Fruit fly (Drosophila melanogaster) whole organism, embryonic: ENCODE results near the gene trx.

ENCODE experiments used
- Abd-B ChIP-seq: fragments of 200-800 bp; sonication (Bioruptor generic); optimal IDR thresholded peaks from 2 replicates; lab custom pipeline; 2018; ENCODE audit warnings: missing biosample characterization, mild to moderate bottlenecking, missing genetic modification characterization, moderate library complexity
- BtbVII ChIP-seq: fragments of 200-800 bp; sonication (Bioruptor generic); optimal IDR thresholded peaks from 3 replicates; lab custom pipeline; 2017; ENCODE audit warnings: missing biosample characterization, mild to moderate bottlenecking, missing genetic modification characterization
- CG10366 ChIP-seq: fragments of 200-800 bp; sonication (Bioruptor generic); IDR thresholded peaks from 2 replicates; pipeline ENCODE4 v1.3.6; 2022; ENCODE audit warnings: missing biosample characterization, missing genetic modification characterization
- CG10462 ChIP-seq: fragments of 200-800 bp; sonication (Bioruptor generic); optimal IDR thresholded peaks from 2 replicates; lab custom pipeline; 2016; ENCODE audit warnings: missing biosample characterization, missing genetic modification characterization
- CG10543 ChIP-seq: fragments of 200-800 bp; sonication (Bioruptor generic); optimal IDR thresholded peaks from 3 replicates; lab custom pipeline; 2017; ENCODE audit warnings: missing biosample characterization, mild to moderate bottlenecking, missing genetic modification characterization, moderate library complexity
- CG10654 ChIP-seq: fragments of 200-800 bp; sonication (Bioruptor generic); optimal IDR thresholded peaks from 2 replicates; lab custom pipeline; 2016; ENCODE audit warnings: missing biosample characterization, missing genetic modification characterization
- CG11085 ChIP-seq: fragments of 200-800 bp; sonication (Bioruptor generic); IDR thresholded peaks from 2 replicates; pipeline ENCODE4 v1.3.6; 2022; ENCODE audit warnings: missing biosample characterization, missing genetic modification characterization
- CG12299 ChIP-seq: fragments of 200-800 bp; sonication (Bioruptor generic); optimal IDR thresholded peaks from 2 replicates; lab custom pipeline; 2018; ENCODE audit warnings: missing biosample characterization, mild to moderate bottlenecking, missing genetic modification characterization
- CG1233 ChIP-seq: fragments of 200-800 bp; sonication (Bioruptor generic); optimal IDR thresholded peaks from 4 replicates; lab custom pipeline; 2018; ENCODE audit warnings: missing biosample characterization, mild to moderate bottlenecking, missing genetic modification characterization
- CG12769 ChIP-seq: fragments of 200-800 bp; sonication (Bioruptor generic); optimal IDR thresholded peaks from 2 replicates; lab custom pipeline; 2019; ENCODE audit warnings: missing biosample characterization, mild to moderate bottlenecking, missing genetic modification characterization, moderate library complexity
- CG13424 ChIP-seq: fragments of 200-800 bp; sonication (Bioruptor generic); optimal IDR thresholded peaks from 2 replicates; lab custom pipeline; 2019; ENCODE audit warnings: missing biosample characterization, mild to moderate bottlenecking, missing genetic modification characterization, moderate library complexity
- CG17912 ChIP-seq: fragments of 200-800 bp; sonication (Bioruptor generic); optimal IDR thresholded peaks from 2 replicates; lab custom pipeline; 2018; ENCODE audit warnings: missing biosample characterization, mild to moderate bottlenecking, missing genetic modification characterization
- CG2199 ChIP-seq: fragments of 200-800 bp; sonication (Bioruptor generic); IDR thresholded peaks from 3 replicates; pipeline ENCODE4 v1.3.6; 2022; ENCODE audit warnings: missing biosample characterization, missing genetic modification characterization
- CG2889 ChIP-seq: fragments of 200-800 bp; sonication (Bioruptor generic); IDR thresholded peaks from 3 replicates; pipeline ENCODE4 v1.3.6; 2022; ENCODE audit warnings: missing biosample characterization, missing genetic modification characterization
- CG30403 ChIP-seq: fragments of 200-800 bp; sonication (Bioruptor generic); optimal IDR thresholded peaks from 3 replicates; lab custom pipeline; 2016; ENCODE audit warnings: missing biosample characterization, missing genetic modification characterization
- CG31441 ChIP-seq: fragments of 200-800 bp; sonication (Bioruptor generic); IDR thresholded peaks from 2 replicates; pipeline ENCODE4 v1.3.6; 2022; ENCODE audit warnings: missing biosample characterization, missing genetic modification characterization
- CG5953 ChIP-seq: fragments of 200-800 bp; sonication (Bioruptor generic); IDR thresholded peaks from 2 replicates; pipeline ENCODE4 v1.3.6; 2022; ENCODE audit warnings: missing biosample characterization, missing genetic modification characterization
- CG6683 ChIP-seq: fragments of 200-800 bp; sonication (Bioruptor generic); optimal IDR thresholded peaks from 2 replicates; lab custom pipeline; 2017; ENCODE audit warnings: missing biosample characterization, mild to moderate bottlenecking, missing genetic modification characterization, missing genetic modification reagents
- Doc2 ChIP-seq: fragments of 200-800 bp; sonication (Bioruptor generic); IDR thresholded peaks from 2 replicates; pipeline ENCODE4 v1.3.6; 2022; ENCODE audit warnings: missing biosample characterization, missing genetic modification characterization
- Elba2 ChIP-seq: fragments of 200-800 bp; sonication (Bioruptor generic); optimal IDR thresholded peaks from 3 replicates; lab custom pipeline; 2016; ENCODE audit warnings: missing biosample characterization, missing genetic modification characterization
- HLH3B ChIP-seq: fragments of 200-800 bp; sonication (Bioruptor generic); IDR thresholded peaks from 2 replicates; pipeline ENCODE4 v1.3.6; 2022; ENCODE audit warnings: missing biosample characterization, missing genetic modification characterization
- HLH4C ChIP-seq: fragments of 200-800 bp; sonication (Bioruptor generic); IDR thresholded peaks from 3 replicates; pipeline ENCODE4 v1.3.6; 2022; ENCODE audit warnings: missing biosample characterization, missing genetic modification characterization; ENCODE audit not compliant: partially characterized antibody
- HmgD ChIP-seq: fragments of 200-800 bp; sonication (Bioruptor generic); optimal IDR thresholded peaks from 3 replicates; lab custom pipeline; 2016; ENCODE audit warnings: missing biosample characterization, missing genetic modification characterization
- Hr3 ChIP-seq: fragments of 200-800 bp; sonication (Bioruptor generic); optimal IDR thresholded peaks from 3 replicates; lab custom pipeline; 2016; ENCODE audit warnings: missing biosample characterization, missing genetic modification characterization
- Hr78 ChIP-seq, 2 experiments: fragments of 200-800 bp in 1 of 2; fragments of >200 bp in 1 of 2; sonication (Bioruptor generic) in 1 of 2; optimal IDR thresholded peaks; 2 replicates each; lab custom pipeline; 2017 to 2019; ENCODE audit warnings: missing biosample characterization in 2 of 2, missing genetic modification characterization in 2 of 2, mild to moderate bottlenecking in 1 of 2, moderate library complexity in 1 of 2
- Lim3 ChIP-seq: fragments of 200-800 bp; sonication (Bioruptor generic); IDR thresholded peaks from 2 replicates; pipeline ENCODE4 v1.3.6; 2022; ENCODE audit warnings: missing biosample characterization, missing genetic modification characterization
- NC2α ChIP-seq: fragments of 200-800 bp; sonication (Bioruptor generic); optimal IDR thresholded peaks from 2 replicates; lab custom pipeline; 2016; ENCODE audit warnings: missing biosample characterization, missing genetic modification characterization
- Nf-YB ChIP-seq: fragments of 200-800 bp; sonication (Bioruptor generic); optimal IDR thresholded peaks from 3 replicates; lab custom pipeline; 2019; ENCODE audit warnings: missing biosample characterization, mild to moderate bottlenecking, missing genetic modification characterization, moderate library complexity
- NfI ChIP-seq: fragments of 200-800 bp; sonication (Bioruptor generic); optimal IDR thresholded peaks from 3 replicates; lab custom pipeline; 2018; ENCODE audit warnings: missing biosample characterization, mild to moderate bottlenecking, missing genetic modification characterization, moderate library complexity
- Scr ChIP-seq: fragments of 200-800 bp; sonication (Bioruptor generic); IDR thresholded peaks from 2 replicates; pipeline ENCODE4 v1.3.6; 2022; ENCODE audit warnings: missing biosample characterization, missing genetic modification characterization; ENCODE audit not compliant: partially characterized antibody
- Taf1 ChIP-seq: fragments of 200-800 bp; sonication (Bioruptor generic); IDR thresholded peaks from 2 replicates; pipeline ENCODE4 v1.3.6; 2022; ENCODE audit warnings: missing biosample characterization, missing genetic modification characterization
- Tbp ChIP-seq: fragments of >200 bp; optimal IDR thresholded peaks from 2 replicates; lab custom pipeline; 2018; ENCODE audit warnings: missing biosample characterization, missing genetic modification characterization
- Vsx1 ChIP-seq: fragments of 200-800 bp; sonication (Bioruptor generic); optimal IDR thresholded peaks from 2 replicates; lab custom pipeline; 2017; ENCODE audit warnings: missing biosample characterization, mild to moderate bottlenecking, missing genetic modification characterization, missing genetic modification reagents
- abd-A ChIP-seq: fragments of 200-800 bp; sonication (Bioruptor generic); optimal IDR thresholded peaks from 3 replicates; lab custom pipeline; 2019; ENCODE audit warnings: missing biosample characterization, mild to moderate bottlenecking, missing genetic modification characterization, moderate library complexity
- ap ChIP-seq: fragments of 200-800 bp; sonication (Bioruptor generic); IDR thresholded peaks from 2 replicates; pipeline ENCODE4 v1.3.6; 2022; ENCODE audit warnings: missing biosample characterization, missing genetic modification characterization
- ara ChIP-seq: fragments of 200-800 bp; sonication (Bioruptor generic); IDR thresholded peaks from 2 replicates; pipeline ENCODE4 v1.3.6; 2022; ENCODE audit warnings: missing biosample characterization, missing genetic modification characterization
- cas ChIP-seq: fragments of 200-800 bp; sonication (Bioruptor generic); IDR thresholded peaks from 2 replicates; pipeline ENCODE4 v1.3.6; 2022; ENCODE audit warnings: missing biosample characterization, missing genetic modification characterization
- dm ChIP-seq: fragments of 200-800 bp; sonication (Bioruptor generic); optimal IDR thresholded peaks from 3 replicates; lab custom pipeline; 2016; ENCODE audit warnings: missing biosample characterization, missing genetic modification characterization
- fd96Cb ChIP-seq: fragments of 200-800 bp; sonication (Bioruptor generic); optimal IDR thresholded peaks from 2 replicates; lab custom pipeline; 2018; ENCODE audit warnings: missing biosample characterization, mild to moderate bottlenecking, missing genetic modification characterization, moderate library complexity
- fu2 ChIP-seq: fragments of 200-800 bp; sonication (Bioruptor generic); optimal IDR thresholded peaks from 2 replicates; lab custom pipeline; 2016; ENCODE audit warnings: missing biosample characterization, missing genetic modification characterization
- gsb-n ChIP-seq: fragments of 200-800 bp; sonication (Bioruptor generic); optimal IDR thresholded peaks from 3 replicates; lab custom pipeline; 2018; ENCODE audit warnings: missing biosample characterization, mild to moderate bottlenecking, missing genetic modification characterization
- lab ChIP-seq: fragments of 200-800 bp; sonication (Bioruptor generic); optimal IDR thresholded peaks from 3 replicates; lab custom pipeline; 2017; ENCODE audit warnings: missing biosample characterization, missing genetic modification characterization, mild to moderate bottlenecking, moderate library complexity, missing genetic modification reagents
- nmo ChIP-seq: fragments of 200-800 bp; sonication (Bioruptor generic); optimal IDR thresholded peaks from 2 replicates; lab custom pipeline; 2018; ENCODE audit warnings: missing biosample characterization, mild to moderate bottlenecking, missing genetic modification characterization, moderate library complexity
- pita ChIP-seq: fragments of 200-800 bp; sonication (Bioruptor generic); optimal IDR thresholded peaks from 2 replicates; lab custom pipeline; 2017; ENCODE audit warnings: missing biosample characterization, mild to moderate bottlenecking, missing genetic modification characterization
- pros ChIP-seq: fragments of 200-800 bp; sonication (Bioruptor generic); optimal IDR thresholded peaks from 3 replicates; lab custom pipeline; 2019; ENCODE audit warnings: missing biosample characterization, mild to moderate bottlenecking, missing genetic modification characterization, moderate library complexity
- rib ChIP-seq: fragments of 200-800 bp; sonication (Bioruptor generic); IDR thresholded peaks from 2 replicates; pipeline ENCODE4 v1.3.6; 2022; ENCODE audit warnings: missing biosample characterization, missing genetic modification characterization
- shn ChIP-seq: fragments of 200-800 bp; sonication (Bioruptor generic); optimal IDR thresholded peaks from 3 replicates; lab custom pipeline; 2016; ENCODE audit warnings: missing biosample characterization, missing genetic modification characterization
- sna ChIP-seq: fragments of 200-800 bp; sonication (Bioruptor generic); IDR thresholded peaks from 2 replicates; pipeline ENCODE4 v1.3.6; 2022; ENCODE audit warnings: missing biosample characterization, missing genetic modification characterization; ENCODE audit not compliant: partially characterized antibody
- trh ChIP-seq: fragments of 200-800 bp; sonication (Bioruptor generic); optimal IDR thresholded peaks from 2 replicates; lab custom pipeline; 2016; ENCODE audit warnings: missing biosample characterization, missing genetic modification characterization

The trx gene

DNA sequence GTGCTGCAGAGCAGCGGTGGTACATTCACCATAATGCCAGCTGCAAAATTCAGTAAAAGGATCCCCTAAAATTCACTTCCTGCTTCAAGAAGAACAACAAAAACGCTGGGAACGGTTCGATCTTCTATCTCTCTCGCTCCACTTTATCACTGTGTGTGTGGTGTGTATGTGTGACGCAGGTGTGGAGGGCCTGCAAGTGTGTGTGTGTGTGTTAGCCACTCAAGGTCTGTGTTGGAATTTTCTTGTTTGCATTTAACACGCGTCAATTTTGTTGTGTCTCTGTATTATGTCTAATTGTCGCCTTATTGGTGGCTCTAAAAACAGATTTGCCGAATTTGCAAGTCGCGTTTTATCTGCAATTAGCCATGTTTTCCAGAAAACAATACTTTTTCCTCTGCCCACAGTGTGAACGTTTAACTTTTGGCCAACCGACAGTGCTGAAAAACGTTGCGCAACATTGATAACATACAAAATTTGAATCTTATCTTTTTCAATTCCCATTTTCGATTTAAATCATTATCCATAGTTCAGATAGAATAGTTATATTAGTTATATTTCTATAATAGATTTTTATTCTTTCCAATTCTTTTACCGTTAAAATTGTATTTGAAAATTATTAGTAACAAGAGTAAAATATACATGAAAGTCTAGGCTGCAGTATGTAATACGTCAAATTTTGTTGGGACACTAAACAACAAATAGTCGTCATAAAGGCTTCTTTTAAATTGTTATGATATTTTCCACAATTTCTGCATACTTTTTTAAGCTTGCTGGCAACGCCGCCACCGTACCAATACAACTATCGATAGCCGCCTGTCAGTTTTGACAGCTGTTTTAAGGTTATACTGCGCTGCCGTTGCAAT lies 39.8 kb upstream of the trx start, which contains the start of the genes Afti and ATPsynE (continued):
- peak; percentile 79 for TF ChIP-seq CG30403
- peak; percentile 74 for TF ChIP-seq nmo (GFP tag; lab: Kevin White, UChicago)
- peak; percentile 39 for TF ChIP-seq dm (GFP tag; lab: Kevin White, UChicago)
- peak; percentile 50 for TF ChIP-seq CG17912 (GFP tag; lab: Kevin White, UChicago)
- TF ChIP-seq CG31441 (GFP tag; lab: Robert Waterston, UW), result no peak
- TF ChIP-seq CG13424 (tag; lab: Kevin White, UChicago), result peak; percentile 71
- peak; percentile 85 for TF ChIP-seq Elba2 (GFP tag; lab: Kevin White, UChicago)
- peak; percentile 33 for TF ChIP-seq CG10462 (GFP tag; lab: Kevin White, UChicago)
- peak; percentile 48 for TF ChIP-seq CG10654 (GFP tag; lab: Kevin White, UChicago)
- no peak for TF ChIP-seq lab (GFP tag; lab: Kevin White, UChicago)
- TF ChIP-seq Doc2, result no peak
- no peak for TF ChIP-seq Abd-B (GFP tag; lab: Kevin White, UChicago)
- no peak for TF ChIP-seq pita (GFP tag; lab: Kevin White, UChicago)
- TF ChIP-seq Hr3, result peak; percentile 73
- peak; percentile 53 for TF ChIP-seq CG11085
- no peak for TF ChIP-seq Lim3
- TF ChIP-seq Vsx1, result no peak
- TF ChIP-seq CG10543 (GFP tag; lab: Kevin White, UChicago), result peak; percentile 85
- TF ChIP-seq Scr (GFP tag; lab: Robert Waterston, UW), result peak; percentile 69
- peak; percentile 51 for TF ChIP-seq Taf1 (GFP tag; lab: Robert Waterston, UW)
- no peak for TF ChIP-seq Hr78 (GFP tag; optimal IDR thresholded peaks at IDR 0.05; lab: Kevin White, UChicago)
- peak; percentile 38 for TF ChIP-seq trh (GFP tag; lab: Kevin White, UChicago)
- no peak for TF ChIP-seq NC2α (GFP tag; lab: Kevin White, UChicago)
- no peak for TF ChIP-seq gsb-n
- TF ChIP-seq pros (GFP tag; lab: Kevin White, UChicago), result no peak
- TF ChIP-seq rib (GFP tag; lab: Robert Waterston, UW), result no peak
- TF ChIP-seq CG2889 (GFP tag; lab: Robert Waterston, UW), result peak; percentile 64
- peak; percentile 58 for TF ChIP-seq CG1233 (GFP tag; lab: Kevin White, UChicago)
- 0 out of 2 replicates have a peak, but pooled peaks have one; percentile 28 for TF ChIP-seq cas
- TF ChIP-seq CG5953 (GFP tag; lab: Robert Waterston, UW), result no peak
- peak; percentile 29 for TF ChIP-seq sna
- TF ChIP-seq HLH3B (GFP tag; lab: Robert Waterston, UW), result peak; percentile 66
- TF ChIP-seq ara (GFP tag; lab: Robert Waterston, UW), result peak; percentile 47; the same call in 1 of the 2 replicates
- peak; percentile 59 for TF ChIP-seq HLH4C
- TF ChIP-seq NfI (GFP tag; lab: Kevin White, UChicago), result peak; percentile 79
- peak; percentile 44 for TF ChIP-seq CG12769 (tag; lab: Kevin White, UChicago)
- TF ChIP-seq fd96Cb, result peak; percentile 63
- peak; percentile 59 for TF ChIP-seq fu2 (GFP tag; lab: Kevin White, UChicago)
- no peak for TF ChIP-seq CG6683 (GFP tag; lab: Kevin White, UChicago)
- TF ChIP-seq shn (GFP tag; lab: Kevin White, UChicago), result peak; percentile 27
- TF ChIP-seq CG2199 (GFP tag; lab: Robert Waterston, UW), result no peak
- peak; percentile 22 for TF ChIP-seq CG12299
- TF ChIP-seq ap, result peak; percentile 60
- peak; percentile 28 for TF ChIP-seq Nf-YB (GFP tag; lab: Kevin White, UChicago)
- no peak for TF ChIP-seq BtbVII (GFP tag; lab: Kevin White, UChicago)
- no peak for TF ChIP-seq HmgD (GFP tag; lab: Kevin White, UChicago)
- no peak for TF ChIP-seq abd-A (tag; lab: Kevin White, UChicago)
- TF ChIP-seq Tbp, result no peak
- TF ChIP-seq CG10366 (GFP tag; lab: Robert Waterston, UW), result peak; percentile 59
